Fruit fly (Drosophila melanogaster) whole organism, wandering third instar larva: Measurements from ENCODE around the gene CG32302.

Source experiments
- CG32264 ChIP-seq: fragments of 200-800 bp; sonication (Bioruptor generic); optimal IDR thresholded peaks from 2 replicates; lab custom pipeline; 2016; ENCODE audit warnings: missing biosample characterization, missing genetic modification characterization
- CG9705 ChIP-seq: fragments of 200-800 bp; sonication (Bioruptor generic); optimal IDR thresholded peaks from 2 replicates; lab custom pipeline; 2018; ENCODE audit warnings: missing biosample characterization, mild to moderate bottlenecking, missing genetic modification characterization
- CrebA ChIP-seq: fragments of 200-800 bp; sonication (Bioruptor generic); optimal IDR thresholded peaks from 2 replicates; lab custom pipeline; 2016; ENCODE audit warnings: missing biosample characterization, mild to moderate bottlenecking, missing genetic modification characterization, borderline replicate concordance
- Dif ChIP-seq: fragments of 200-275, 200-300 bp; sonication (Bioruptor generic); optimal IDR thresholded peaks from 2 replicates; lab custom pipeline; 2018; ENCODE audit warnings: missing biosample characterization, missing genetic modification characterization; ENCODE audit not compliant: partially characterized antibody
- GATAd ChIP-seq: sonication (Bioruptor generic); optimal IDR thresholded peaks from 2 replicates; lab custom pipeline; 2016; ENCODE audit warnings: missing biosample characterization, missing genetic modification characterization
- HLH106 ChIP-seq: fragments of 200-800 bp; optimal IDR thresholded peaks from 3 replicates; lab custom pipeline; 2019; ENCODE audit warnings: missing biosample characterization, mild to moderate bottlenecking, missing genetic modification characterization, moderate library complexity
- Hnf4 ChIP-seq: fragments of 200-800 bp; sonication (Bioruptor generic); optimal IDR thresholded peaks from 2 replicates; lab custom pipeline; 2016; ENCODE audit warnings: missing biosample characterization, mild to moderate bottlenecking, missing genetic modification characterization
- Hr83 ChIP-seq: fragments of 200-300 bp; sonication (Bioruptor generic); optimal IDR thresholded peaks from 2 replicates; lab custom pipeline; 2016; ENCODE audit warnings: missing biosample characterization, mild to moderate bottlenecking, missing genetic modification characterization, moderate library complexity; ENCODE audit not compliant: poor library complexity, severe bottlenecking
- Jra ChIP-seq: sonication (Bioruptor generic); optimal IDR thresholded peaks from 2 replicates; lab custom pipeline; 2016; ENCODE audit warnings: missing biosample characterization, missing genetic modification characterization
- Myc ChIP-seq: fragments of >200 bp; optimal IDR thresholded peaks from 2 replicates; lab custom pipeline; 2017
- N ChIP-seq: fragments of >200 bp; optimal IDR thresholded peaks from 2 replicates; lab custom pipeline; 2018; ENCODE audit warnings: missing biosample characterization, missing external identifiers, missing genetic modification characterization
- OdsH ChIP-seq: fragments of 200-800 bp; sonication (Bioruptor generic); optimal IDR thresholded peaks from 2 replicates; lab custom pipeline; 2016; ENCODE audit warnings: missing biosample characterization, mild to moderate bottlenecking, missing genetic modification characterization
- Rel ChIP-seq, 2 experiments: fragments of 200-800 bp; sonication (Bioruptor generic) in 1 of 2; optimal IDR thresholded peaks; 2 replicates in 1 of 2; 3 replicates in 1 of 2; lab custom pipeline; 2016 to 2019; ENCODE audit warnings: mild to moderate bottlenecking in 2 of 2, missing biosample characterization in 2 of 2, missing genetic modification characterization in 2 of 2, moderate library complexity in 1 of 2
- Sp1 ChIP-seq: fragments of 200-800 bp; sonication (Bioruptor generic); optimal IDR thresholded peaks from 3 replicates; lab custom pipeline; 2019; ENCODE audit warnings: missing biosample characterization, mild to moderate bottlenecking, missing genetic modification characterization, moderate library complexity
- Vsx2 ChIP-seq: fragments of 200-300, 225-300 bp; sonication (Bioruptor generic); optimal IDR thresholded peaks from 2 replicates; lab custom pipeline; 2018; ENCODE audit warnings: missing biosample characterization, missing genetic modification characterization; ENCODE audit not compliant: partially characterized antibody
- br ChIP-seq: fragments of 200-800 bp; sonication (Bioruptor generic); optimal IDR thresholded peaks from 2 replicates; lab custom pipeline; 2016; ENCODE audit warnings: missing biosample characterization, missing genetic modification characterization
- brk ChIP-seq: fragments of 200-800 bp; sonication (Bioruptor generic); optimal IDR thresholded peaks from 2 replicates; lab custom pipeline; 2016; ENCODE audit warnings: missing biosample characterization, mild to moderate bottlenecking, missing genetic modification characterization
- dl ChIP-seq, 2 experiments: fragments of 175-275, 200-275 bp in 1 of 2; fragments of 200-275 bp in 1 of 2; sonication (Bioruptor generic); optimal IDR thresholded peaks; lab custom pipeline; 2018; ENCODE audit warnings: mild to moderate bottlenecking in 2 of 2, missing biosample characterization in 2 of 2, missing genetic modification characterization in 2 of 2, moderate library complexity in 2 of 2; ENCODE audit not compliant: partially characterized antibody in 2 of 2, insufficient read depth in 1 of 2
- dmrt93B ChIP-seq: fragments of 200-800 bp; sonication (Bioruptor generic); optimal IDR thresholded peaks from 2 replicates; lab custom pipeline; 2018; ENCODE audit warnings: missing biosample characterization, mild to moderate bottlenecking, missing genetic modification characterization
- foxo ChIP-seq, 2 experiments: fragments of 200-800 bp; sonication (Bioruptor generic); optimal IDR thresholded peaks; 2 replicates in 1 of 2; 3 replicates in 1 of 2; lab custom pipeline; 2016 to 2017; ENCODE audit warnings: missing biosample characterization in 2 of 2, missing genetic modification characterization in 2 of 2
- h ChIP-seq: fragments of 200-800 bp; sonication (Bioruptor generic); optimal IDR thresholded peaks from 3 replicates; lab custom pipeline; 2016; ENCODE audit warnings: missing biosample characterization, mild to moderate bottlenecking, missing genetic modification characterization
- jim ChIP-seq: fragments of 175-275, 200-325 bp; sonication (Bioruptor generic); optimal IDR thresholded peaks from 2 replicates; lab custom pipeline; 2016; ENCODE audit warnings: missing biosample characterization, mild to moderate bottlenecking, missing genetic modification characterization
- lola ChIP-seq: fragments of >200 bp; optimal IDR thresholded peaks from 2 replicates; lab custom pipeline; 2017; ENCODE audit warnings: missing biosample characterization, missing genetic modification characterization
- pan ChIP-seq: fragments of >200 bp; optimal IDR thresholded peaks from 2 replicates; lab custom pipeline; 2017
- psq ChIP-seq: fragments of 200-800 bp; sonication (Bioruptor generic); optimal IDR thresholded peaks from 3 replicates; lab custom pipeline; 2017; ENCODE audit warnings: missing biosample characterization, mild to moderate bottlenecking, missing genetic modification characterization, moderate library complexity
- rgr ChIP-seq: fragments of 200-800 bp; sonication (Bioruptor generic); optimal IDR thresholded peaks from 3 replicates; lab custom pipeline; 2016; ENCODE audit warnings: missing biosample characterization, mild to moderate bottlenecking, missing genetic modification characterization
- sage ChIP-seq: fragments of 200-800 bp; sonication (Bioruptor generic); optimal IDR thresholded peaks from 2 replicates; lab custom pipeline; 2016; ENCODE audit warnings: missing biosample characterization, mild to moderate bottlenecking, missing genetic modification characterization
- sv ChIP-seq: fragments of 200-800 bp; sonication (Bioruptor generic); optimal IDR thresholded peaks from 3 replicates; lab custom pipeline; 2016; ENCODE audit warnings: missing biosample characterization, missing genetic modification characterization
- tai ChIP-seq: sonication (Bioruptor generic); optimal IDR thresholded peaks from 2 replicates; lab custom pipeline; 2016; ENCODE audit warnings: missing biosample characterization, missing genetic modification characterization

Gene CG32302

DNA sequence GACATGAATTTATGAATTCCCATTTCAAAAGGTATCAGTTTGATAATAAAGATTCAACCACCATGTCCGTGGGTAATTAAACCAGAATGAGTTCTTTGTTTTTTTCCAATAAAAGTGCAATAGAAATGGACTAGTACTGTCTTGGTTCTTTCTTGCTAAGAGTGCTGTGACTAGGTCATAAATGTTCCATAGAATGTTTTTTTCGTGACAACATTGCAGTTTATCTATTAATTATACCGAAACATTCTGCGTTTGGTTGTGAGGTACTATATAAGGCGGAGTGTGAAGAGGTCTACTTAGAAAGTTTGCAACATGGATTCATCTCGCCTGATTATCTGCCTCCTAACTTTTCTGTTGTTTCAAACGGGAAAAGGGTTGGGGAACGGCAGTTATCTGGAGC lies 1.1 kb upstream of the CG32302 start, which contains the start of gene obst-I:
TSS of gene obst-I (plus strand) at position 301 of the 400 bp plus-strand sequence.
- no peak for TF ChIP-seq Sp1 (GFP tag; lab: Kevin White, UChicago)
- TF ChIP-seq Jra (GFP tag; lab: Kevin White, UChicago): no peak
- TF ChIP-seq dl (GFP tag; optimal IDR thresholded peaks at IDR 0.05; lab: Kevin White, UChicago; ENCODE audit: insufficient read depth in 1 of 2, partially characterized antibody in 2 of 2): no peak
- no peak for TF ChIP-seq CrebA (GFP tag; lab: Kevin White, UChicago)
- no peak for TF ChIP-seq HLH106 (tag; lab: Kevin White, UChicago)
- no peak for TF ChIP-seq Hr83
- no peak for TF ChIP-seq Dif (GFP tag; lab: Kevin White, UChicago)
- TF ChIP-seq rgr (GFP tag; lab: Kevin White, UChicago): no peak
- no peak for TF ChIP-seq jim (GFP tag; lab: Kevin White, UChicago)
- no peak for TF ChIP-seq sage (GFP tag; lab: Kevin White, UChicago)
- no peak for TF ChIP-seq psq (GFP tag; lab: Kevin White, UChicago)

DNA sequence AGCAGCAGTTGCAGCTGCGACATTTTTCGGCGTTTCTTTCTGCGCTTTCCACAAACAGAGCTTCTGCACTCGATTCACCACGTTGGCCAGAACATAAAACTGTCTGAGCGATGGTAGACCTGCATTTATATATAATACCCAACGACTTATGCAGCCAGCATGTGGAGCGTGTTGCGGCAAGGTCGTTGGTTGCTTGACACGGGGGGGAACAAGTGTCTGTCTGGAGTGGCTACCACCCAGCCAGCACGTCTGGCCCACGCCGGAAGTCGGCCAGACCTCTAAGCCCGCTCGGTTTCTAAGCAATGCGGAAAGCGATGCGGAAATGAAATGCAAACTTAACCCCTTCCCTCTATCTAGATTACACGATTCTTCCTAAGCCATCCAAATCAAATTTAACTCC lies 4.0 kb downstream of the CG32302 start, which contains the start of gene yellow-g:
TSS of gene yellow-g (minus strand) at position 101 of the 400 bp plus-strand sequence.
- TF ChIP-seq Jra (GFP tag; lab: Kevin White, UChicago) (no peak), Hr83 (no peak), Dif (GFP tag; lab: Kevin White, UChicago) (no peak), pan (no peak), Myc (no peak), tai (GFP tag; lab: Kevin White, UChicago) (no peak), CG32264 (GFP tag; lab: Kevin White, UChicago) (no peak), OdsH (no peak), GATAd (GFP tag; lab: Kevin White, UChicago) (no peak), foxo (GFP tag; optimal IDR thresholded peaks at IDR 0.05; lab: Kevin White, UChicago) (no peak), lola (GFP tag; lab: Kevin White, UChicago) (no peak), Hnf4 (GFP tag; lab: Kevin White, UChicago) (no peak), sv (GFP tag; lab: Kevin White, UChicago) (no peak), br (GFP tag; lab: Kevin White, UChicago) (no peak), sage (GFP tag; lab: Kevin White, UChicago) (no peak), CG9705 (GFP tag; lab: Kevin White, UChicago) (no peak), psq (GFP tag; lab: Kevin White, UChicago) (no peak), Vsx2 (no peak)

DNA sequence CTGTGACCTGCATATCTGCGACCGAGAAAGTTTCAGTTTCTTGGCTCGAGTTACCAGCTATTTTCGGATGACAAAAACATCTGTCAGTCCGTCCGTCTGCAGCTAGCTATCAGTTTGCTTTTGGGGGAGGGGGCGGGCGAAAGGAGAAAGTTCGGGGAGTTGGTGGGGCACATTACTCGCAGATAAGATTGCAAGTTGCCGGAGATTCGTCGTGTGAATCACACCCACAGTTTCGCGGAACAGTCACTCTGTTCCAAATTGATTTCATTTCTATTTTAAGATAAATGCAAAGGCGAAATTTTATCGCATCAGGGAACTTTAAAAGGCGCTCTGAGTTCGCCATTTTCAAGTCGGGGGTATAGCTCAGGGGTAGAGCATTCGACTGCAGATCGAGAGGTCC lies 4.8 kb downstream of the CG32302 start:
- TF ChIP-seq h (GFP tag; lab: Kevin White, UChicago) (no peak), tai (GFP tag; lab: Kevin White, UChicago) (no peak), CG32264 (GFP tag; lab: Kevin White, UChicago) (no peak), Rel (GFP tag; optimal IDR thresholded peaks at IDR 0.05; lab: Kevin White, UChicago) (no peak), Rel (tag; optimal IDR thresholded peaks at IDR 0.05; lab: Kevin White, UChicago) (peak; percentile 97), br (GFP tag; lab: Kevin White, UChicago) (no peak), Vsx2 (no peak), Hr83 (no peak), dmrt93B (GFP tag; lab: Kevin White, UChicago) (no peak)

DNA sequence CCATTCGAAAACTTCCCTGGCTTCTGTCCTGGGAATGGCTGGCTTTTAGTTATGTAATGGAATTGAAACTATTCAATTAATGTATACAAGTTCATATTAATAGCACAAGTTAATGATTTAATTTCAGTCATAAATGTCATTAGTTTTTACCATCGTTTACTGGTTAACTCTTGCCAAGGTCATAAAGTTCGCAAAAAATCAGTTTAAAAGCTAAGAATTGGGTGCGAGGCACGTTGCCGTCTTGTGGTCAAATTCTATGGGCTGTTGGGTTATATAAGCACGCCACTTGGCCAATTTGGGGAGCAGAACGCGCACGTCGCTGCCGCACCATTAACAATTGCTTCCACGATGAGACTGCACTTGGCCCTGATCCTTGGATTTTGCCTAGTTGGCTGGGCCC lies 7.6 kb downstream of the CG32302 start, which contains the start of gene yellow-g2:
TSS of gene yellow-g2 (plus strand) at position 301 of the 400 bp plus-strand sequence.
- TF ChIP-seq Rel (GFP tag; optimal IDR thresholded peaks at IDR 0.05; lab: Kevin White, UChicago) (no peak), Rel (tag; optimal IDR thresholded peaks at IDR 0.05; lab: Kevin White, UChicago) (no peak), HLH106 (tag; lab: Kevin White, UChicago) (no peak), lola (GFP tag; lab: Kevin White, UChicago) (no peak), rgr (GFP tag; lab: Kevin White, UChicago) (no peak), sv (GFP tag; lab: Kevin White, UChicago) (no peak), N (GFP tag; lab: Kevin White, UChicago) (no peak), brk (GFP tag; lab: Kevin White, UChicago) (no peak)

DNA sequence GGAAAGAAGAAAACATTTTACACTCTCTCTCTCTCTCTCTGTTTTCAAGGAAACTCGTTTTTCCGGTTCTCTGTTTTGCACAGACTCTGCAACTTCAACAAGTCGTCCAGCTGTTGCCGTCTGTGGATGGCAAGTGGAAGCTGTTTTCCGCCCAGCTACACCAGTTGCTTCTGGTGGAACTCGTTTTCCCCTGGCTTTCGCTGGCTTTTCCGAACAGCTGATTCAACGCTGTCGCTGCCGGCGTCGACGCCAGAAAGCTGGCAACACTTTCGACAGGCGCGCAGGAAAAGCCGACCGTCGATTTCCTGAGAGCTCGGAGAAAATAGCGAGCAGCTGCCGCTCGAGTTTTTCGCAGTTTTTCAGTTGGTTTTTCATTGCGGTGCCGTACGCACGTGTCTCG lies 13.9 kb downstream of the CG32302 start, which contains the start of gene MsR2:
TSS of gene MsR2 (plus strand) at position 378 of the 400 bp plus-strand sequence.
- TF ChIP-seq N (GFP tag; lab: Kevin White, UChicago): no peak
